Worm (Caenorhabditis elegans): ENCODE measurements around the gene srx-41.
A peak's percentile ranks its signal among the peaks of the same experiment; 100 is the strongest.

Gene srx-41

DNA sequence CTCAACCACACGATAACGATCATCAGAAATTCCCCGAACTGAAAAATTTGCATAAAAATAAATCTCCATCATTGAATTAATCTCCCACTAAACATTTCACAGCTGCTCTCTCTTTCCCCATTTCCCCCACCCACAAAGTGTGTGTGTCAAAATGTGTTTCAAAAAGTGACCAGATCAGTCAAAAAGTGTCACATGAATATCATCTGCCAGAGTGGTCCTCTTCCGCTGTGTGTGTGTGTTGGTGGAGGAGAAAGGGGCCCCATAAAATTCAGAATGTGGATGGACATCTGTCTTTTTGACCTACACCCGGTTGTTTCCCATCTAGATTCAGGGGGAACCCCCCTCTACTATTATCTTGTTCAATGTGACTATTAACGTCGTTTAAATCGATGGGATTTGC, 40.2 kb upstream of the srx-41 start:
- no peak for TF ChIP-seq F39B2.1 (GFP tag; IDR thresholded peaks at IDR 0.05)
- no peak for TF ChIP-seq K11D2.4 (GFP tag; IDR thresholded peaks at IDR 0.05)

DNA sequence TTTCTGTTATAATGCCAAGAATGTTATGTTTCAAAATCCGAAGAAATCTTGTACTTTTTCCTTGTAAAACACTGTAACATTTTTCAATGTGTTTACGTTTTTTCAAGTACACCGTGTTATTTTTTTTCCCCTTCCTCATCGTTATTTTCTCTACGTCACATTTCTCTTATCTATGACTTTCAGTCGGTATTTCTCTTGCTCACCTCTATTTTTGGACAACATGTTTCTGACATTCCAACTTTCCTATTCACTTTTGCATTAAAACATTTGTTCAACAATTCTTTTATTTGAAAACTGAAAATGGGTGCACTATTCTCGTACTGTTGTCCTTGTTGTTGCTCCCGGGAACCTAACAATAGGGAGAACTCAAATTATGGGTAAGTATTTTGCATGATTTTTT, 36.1 kb upstream of the srx-41 start, which contains the start of gene pals-33:
Gene pals-33, plus strand, starts transcription at position 301 of the 400 bp plus-strand sequence.
- TF ChIP-seq ztf-26 (tag; optimal IDR thresholded peaks at IDR 0.05) (no peak), rec-8 (tag; optimal IDR thresholded peaks at IDR 0.05) (no peak), ztf-22 (GFP tag; optimal IDR thresholded peaks at IDR 0.05) (no peak), sptf-2 (GFP tag; optimal IDR thresholded peaks at IDR 0.05) (no peak), attf-5 (GFP tag; optimal IDR thresholded peaks at IDR 0.05) (no peak), ztf-3 (GFP tag; optimal IDR thresholded peaks at IDR 0.05) (no peak), dpl-1 (GFP tag; optimal IDR thresholded peaks at IDR 0.05) (no peak), ama-1 (optimal IDR thresholded peaks at IDR 0.05) (no peak), ama-1 (GFP tag; optimal IDR thresholded peaks at IDR 0.05) (no peak), unc-130 (GFP tag; optimal IDR thresholded peaks at IDR 0.05) (no peak), pbrm-1 (GFP tag; IDR thresholded peaks at IDR 0.05) (no peak), ztf-6 (GFP tag; IDR thresholded peaks at IDR 0.05) (no peak)

DNA sequence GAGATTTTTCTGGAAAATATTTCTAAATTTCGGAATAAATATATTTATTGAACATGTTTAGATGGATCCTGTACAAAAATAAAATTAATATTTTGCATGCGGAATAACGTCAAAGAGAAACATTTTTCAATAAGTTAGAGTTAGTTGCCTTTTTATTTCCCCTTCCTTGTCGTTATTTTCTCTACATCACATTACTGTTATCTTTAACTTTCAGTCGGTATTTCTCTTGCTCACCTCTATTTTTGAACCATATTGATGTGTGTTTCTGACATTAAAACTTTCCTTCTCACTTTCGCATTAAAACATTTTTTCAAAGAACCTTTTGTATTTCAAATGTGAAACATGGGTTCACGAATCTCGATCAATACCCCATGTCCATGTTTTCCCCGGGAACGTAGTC, 33.5 kb upstream of the srx-41 start, which contains the start of gene Y39H10B.3:
Gene Y39H10B.3, plus strand, starts transcription at position 301 of the 400 bp plus-strand sequence.
- TF ChIP-seq F49E8.2 (tag; optimal IDR thresholded peaks at IDR 0.05; ENCODE audit: insufficient read depth) = no peak
- no peak for TF ChIP-seq lin-35 (GFP tag; optimal IDR thresholded peaks at IDR 0.05)
- no peak for TF ChIP-seq nfya-2 (GFP tag; IDR thresholded peaks at IDR 0.05)
- no peak for TF ChIP-seq ama-1 (optimal IDR thresholded peaks at IDR 0.05)
- TF ChIP-seq ama-1 (GFP tag; optimal IDR thresholded peaks at IDR 0.05) = no peak
- TF ChIP-seq attf-5 (GFP tag; optimal IDR thresholded peaks at IDR 0.05) = no peak
- no peak for TF ChIP-seq nhr-120 (GFP tag; IDR thresholded peaks at IDR 0.05)
- TF ChIP-seq rpc-1 (optimal IDR thresholded peaks at IDR 0.05) = no peak
- no peak for TF ChIP-seq rpc-1 (tag; optimal IDR thresholded peaks at IDR 0.05)
- no peak for TF ChIP-seq Y53G8AR.9 (GFP tag; conservative IDR thresholded peaks at IDR 0.05)
- TF ChIP-seq ztf-3 (GFP tag; optimal IDR thresholded peaks at IDR 0.05) = no peak
- TF ChIP-seq atf-7 (tag; optimal IDR thresholded peaks at IDR 0.05) = no peak
- no peak for TF ChIP-seq nhr-80 (tag; optimal IDR thresholded peaks at IDR 0.05)
- no peak for TF ChIP-seq hmg-1.2 (GFP tag; IDR thresholded peaks at IDR 0.05)
- TF ChIP-seq pha-4 (tag; optimal IDR thresholded peaks at IDR 0.05) = no peak
- no peak for TF ChIP-seq mxl-1 (tag; optimal IDR thresholded peaks at IDR 0.05)
- TF ChIP-seq ceh-40 (GFP tag; IDR thresholded peaks at IDR 0.05) = no peak

DNA sequence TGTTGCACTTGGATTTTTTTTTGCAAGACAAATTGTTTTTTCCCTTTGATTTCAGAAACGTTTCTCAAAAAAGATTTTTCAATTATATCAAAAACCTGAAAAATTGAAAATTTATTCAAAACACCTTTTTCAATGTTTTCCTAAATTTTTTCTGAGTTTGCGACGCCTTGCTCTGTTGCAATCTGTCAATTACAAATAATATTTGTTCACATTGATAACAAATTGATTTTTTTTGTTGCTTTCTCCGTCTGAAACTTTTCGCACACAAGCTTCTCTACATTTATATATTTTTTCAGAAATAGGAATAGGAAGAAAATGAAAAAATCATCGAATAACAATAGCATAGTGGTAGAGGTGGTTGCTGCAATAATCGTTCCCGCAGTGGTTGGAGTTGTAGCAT, 31.5 kb upstream of the srx-41 start, which contains the start of gene Y39H10B.2:
Gene Y39H10B.2, plus strand, starts transcription at position 301 of the 400 bp plus-strand sequence.
- TF ChIP-seq nhr-80 (tag; optimal IDR thresholded peaks at IDR 0.05) (peak; percentile 58), bed-1 (GFP tag; IDR thresholded peaks at IDR 0.05) (no peak)

DNA sequence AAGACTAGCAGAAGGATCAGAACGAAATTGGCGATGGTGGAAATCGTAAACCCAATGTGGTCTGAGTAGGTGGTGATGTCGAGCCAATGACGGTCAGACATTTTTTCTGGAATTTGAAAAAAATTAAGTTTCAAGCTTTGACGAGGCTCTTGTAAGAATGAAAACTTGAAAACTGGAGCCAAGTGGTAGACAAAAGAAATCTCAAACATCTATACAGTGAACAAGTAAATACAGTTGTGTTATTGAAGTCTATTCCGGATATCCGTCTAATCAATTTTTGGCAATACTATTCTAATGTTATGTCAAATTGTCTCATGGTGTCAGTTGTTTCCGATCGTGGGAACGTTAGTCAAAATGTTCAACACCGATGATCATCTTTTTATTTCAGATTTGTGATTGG, 29.9 kb upstream of the srx-41 start, which contains the start of gene str-113:
Gene str-113, minus strand, starts transcription at position 101 of the 400 bp plus-strand sequence.
- no peak for TF ChIP-seq ceh-40 (GFP tag; IDR thresholded peaks at IDR 0.05)
- TF ChIP-seq zfh-2 (GFP tag; conservative IDR thresholded peaks at IDR 0.05) = no peak
- no peak for TF ChIP-seq egrh-3 (GFP tag; IDR thresholded peaks at IDR 0.05)
- TF ChIP-seq bed-2 (GFP tag; IDR thresholded peaks at IDR 0.05) = no peak
- no peak for TF ChIP-seq pbrm-1 (GFP tag; IDR thresholded peaks at IDR 0.05)
- TF ChIP-seq aptf-2 (GFP tag; conservative IDR thresholded peaks at IDR 0.05) = no peak

Measured in whole organism, young adult.